Worm (Caenorhabditis elegans): ENCODE measurements around the gene xrn-1.
A peak's percentile ranks its signal among the peaks of the same experiment; 100 is the strongest.

Gene xrn-1

DNA sequence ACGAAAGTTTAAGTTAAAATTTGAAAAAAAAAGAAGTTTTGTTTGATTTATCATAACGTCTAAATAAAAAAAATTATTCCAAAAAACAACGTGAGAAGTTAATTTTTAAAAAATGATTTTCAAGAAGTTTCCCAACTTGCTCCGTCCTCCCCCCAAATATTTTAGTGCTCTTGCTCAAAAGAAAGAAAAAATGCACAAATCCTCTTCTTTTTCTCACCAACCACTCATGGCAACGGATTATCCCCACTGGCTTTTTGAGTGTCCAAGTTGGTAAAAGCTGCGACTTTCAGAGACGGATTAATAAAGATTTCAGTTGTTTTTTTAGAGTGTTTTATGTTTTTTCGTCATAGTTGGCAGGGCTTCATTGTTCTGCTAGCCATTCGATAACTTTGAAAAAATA is 28.8 kb downstream of the xrn-1 start, which contains the start of gene Y39G8C.2:
Gene Y39G8C.2, minus strand, starts transcription at position 101 of the 400 bp plus-strand sequence.
- no peak for TF ChIP-seq lin-29 (GFP tag; IDR thresholded peaks at IDR 0.05)
- TF ChIP-seq D1046.2 (GFP tag; IDR thresholded peaks at IDR 0.05) = no peak
- no peak for TF ChIP-seq ceh-32 (tag; optimal IDR thresholded peaks at IDR 0.05; ENCODE audit: poor library complexity)
- TF ChIP-seq ZK337.2 (GFP tag; IDR thresholded peaks at IDR 0.05) = no peak
- no peak for TF ChIP-seq aha-1 (tag)
- no peak for TF ChIP-seq F10B5.3 (tag; optimal IDR thresholded peaks at IDR 0.05)
- no peak for TF ChIP-seq nhr-10 (tag; optimal IDR thresholded peaks at IDR 0.05)
- no peak for TF ChIP-seq F49E8.2 (tag; optimal IDR thresholded peaks at IDR 0.05; ENCODE audit: borderline replicate concordance)
- no peak for TF ChIP-seq lin-39 (tag; optimal IDR thresholded peaks at IDR 0.05)

DNA sequence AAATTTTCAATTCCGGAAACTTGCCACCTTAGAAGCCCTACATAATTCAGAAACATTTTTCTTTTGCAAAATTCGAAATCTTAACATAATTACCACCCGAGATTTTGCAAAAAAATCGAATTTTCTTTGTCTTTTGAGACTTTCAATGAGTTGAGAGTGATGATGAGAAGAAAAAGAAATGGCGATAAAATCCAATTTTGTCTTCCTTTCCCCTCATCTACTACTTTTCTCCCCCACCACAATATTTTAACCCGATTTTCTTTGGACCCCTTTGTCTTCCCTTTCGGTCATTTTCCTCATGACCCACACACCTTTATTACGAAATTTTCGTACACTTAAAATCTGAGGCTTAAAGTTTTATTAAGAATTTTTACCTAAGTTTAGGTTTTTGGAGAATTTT is 29.6 kb downstream of the xrn-1 start:
- TF ChIP-seq zfp-2 (tag; optimal IDR thresholded peaks at IDR 0.05) (no peak), mep-1 (tag; optimal IDR thresholded peaks at IDR 0.05) (no peak), daf-8 (GFP tag; IDR thresholded peaks at IDR 0.05) (no peak), ceh-20 (GFP tag; IDR thresholded peaks at IDR 0.05) (no peak)

ce11 chrII:14100963-14101362 is 32.3 kb downstream of the xrn-1 start, which contains the start of gene bkip-1:
TSS of gene bkip-1 (plus strand) at chrII:14101263.
- no peak for TF ChIP-seq tra-1 (GFP tag; IDR thresholded peaks at IDR 0.05)
- no peak for TF ChIP-seq dpl-1 (GFP tag; optimal IDR thresholded peaks at IDR 0.05)
- no peak for TF ChIP-seq ZK337.2 (GFP tag; IDR thresholded peaks at IDR 0.05)
- no peak for TF ChIP-seq lin-29 (GFP tag; IDR thresholded peaks at IDR 0.05)
- TF ChIP-seq madf-9 (GFP tag; conservative IDR thresholded peaks at IDR 0.05) = no peak
- TF ChIP-seq dmd-9 (GFP tag; IDR thresholded peaks at IDR 0.05) = no peak

- TF ChIP-seq ceh-62 (tag; optimal IDR thresholded peaks at IDR 0.05) (no peak), unc-62 (GFP tag; optimal IDR thresholded peaks at IDR 0.05 in 1 of 2) (peak in 1 of 2 experiments; percentile 29), unc-62 (tag; optimal IDR thresholded peaks at IDR 0.05) (no peak)
These were observed 33.4 kb downstream of the xrn-1 start for ce11 chrII:14102112-14102511.

DNA sequence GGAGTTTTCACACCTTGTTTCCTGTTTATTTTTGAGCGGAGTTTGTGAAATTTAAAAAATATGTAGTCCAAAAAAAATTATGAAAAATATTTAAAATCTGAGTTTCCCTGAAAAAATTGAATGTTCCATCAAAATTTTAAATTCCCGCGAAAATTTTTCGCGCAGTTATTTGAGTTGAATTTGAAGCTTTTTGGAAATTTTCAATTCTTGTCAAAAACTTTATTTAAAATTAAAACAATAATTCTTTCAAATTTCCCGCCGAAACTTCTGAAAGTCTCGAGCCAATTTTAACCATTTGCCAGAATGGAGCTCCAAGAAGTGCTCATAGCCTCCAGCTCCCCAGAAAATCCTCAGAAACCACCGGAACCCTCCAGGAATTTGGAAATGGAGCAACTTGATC is 35.8 kb downstream of the xrn-1 start, which contains the start of gene gur-4:
Gene gur-4, plus strand, starts transcription at position 301 of the 400 bp plus-strand sequence.
- no peak for TF ChIP-seq unc-62 (GFP tag; optimal IDR thresholded peaks at IDR 0.05 in 1 of 2)
- no peak for TF ChIP-seq unc-62 (tag; optimal IDR thresholded peaks at IDR 0.05)
- TF ChIP-seq nhr-48 (tag; optimal IDR thresholded peaks at IDR 0.05) = no peak
- no peak for TF ChIP-seq php-3 (GFP tag; IDR thresholded peaks at IDR 0.05)

DNA sequence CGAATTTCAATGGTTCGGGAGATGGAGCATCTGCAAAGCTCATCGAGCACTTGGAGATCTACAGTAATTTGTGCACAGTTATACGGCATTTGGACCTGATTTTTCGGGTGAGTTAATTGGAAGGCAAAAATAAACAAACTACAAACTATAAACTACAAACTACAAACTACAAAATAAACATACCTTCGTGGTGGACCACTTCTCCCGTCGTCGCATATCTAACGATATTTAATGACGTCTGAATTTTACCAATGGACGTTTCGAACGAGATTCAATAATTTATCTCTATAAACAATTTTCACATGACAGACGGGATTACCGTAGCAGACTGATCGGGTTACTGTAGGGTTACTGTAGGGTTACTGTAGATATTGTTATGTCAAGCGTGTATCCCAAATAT is 37.5 kb downstream of the xrn-1 start:
- TF ChIP-seq unc-62 (GFP tag; optimal IDR thresholded peaks at IDR 0.05 in 1 of 2) = peak in 1 of 2 experiments; percentile 80
- TF ChIP-seq unc-62 (tag; optimal IDR thresholded peaks at IDR 0.05) = no peak
- no peak for TF ChIP-seq lin-13 (GFP tag; optimal IDR thresholded peaks at IDR 0.05)

DNA sequence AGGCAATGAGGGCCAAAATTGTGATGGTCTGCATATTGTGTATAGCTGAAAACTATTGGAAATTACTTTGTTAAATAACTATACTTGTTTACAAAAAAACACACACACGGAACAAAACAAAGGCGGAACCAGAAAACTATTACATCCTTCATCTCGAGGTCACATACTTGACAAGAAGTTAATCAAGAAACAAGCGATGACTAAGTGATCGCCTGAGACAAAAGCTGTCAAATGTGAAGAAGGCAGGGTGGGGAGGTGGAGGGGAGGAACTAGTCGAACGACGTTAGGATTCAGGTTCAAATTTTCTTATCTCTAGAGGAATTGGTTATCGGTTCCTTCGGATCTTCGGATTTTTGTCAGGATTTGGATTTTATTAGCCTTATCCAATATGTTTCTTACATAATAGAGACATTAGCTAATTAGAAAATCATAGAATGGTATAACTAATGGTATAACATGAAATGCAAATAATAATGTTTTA is 40.5 kb downstream of the xrn-1 start, which contains the start of gene cpg-7:
Gene cpg-7, minus strand, starts transcription at position 51 of the 481 bp plus-strand sequence.
- no peak for TF ChIP-seq F37D6.2 (tag; optimal IDR thresholded peaks at IDR 0.05)
- no peak for TF ChIP-seq nhr-10 (tag; optimal IDR thresholded peaks at IDR 0.05)
- TF ChIP-seq dmd-6 (GFP tag; IDR thresholded peaks at IDR 0.05) = no peak
- TF ChIP-seq nhr-77 (tag; optimal IDR thresholded peaks at IDR 0.05) = no peak
- no peak for TF ChIP-seq mxl-2 (GFP tag; conservative IDR thresholded peaks at IDR 0.05)
- no peak for TF ChIP-seq nhr-6 (tag; optimal IDR thresholded peaks at IDR 0.05)
- TF ChIP-seq mep-1 (tag; optimal IDR thresholded peaks at IDR 0.05) = no peak
- no peak for TF ChIP-seq fkh-10 (GFP tag; optimal IDR thresholded peaks at IDR 0.05)
- no peak for TF ChIP-seq hlh-30 (tag; optimal IDR thresholded peaks at IDR 0.05; ENCODE audit: insufficient read depth)
- no peak for TF ChIP-seq Y105C5A.15 (GFP tag; IDR thresholded peaks at IDR 0.05)
- TF ChIP-seq dmd-8 (GFP tag; IDR thresholded peaks at IDR 0.05) = no peak
- TF ChIP-seq nhr-42 (GFP tag; IDR thresholded peaks at IDR 0.05) = no peak
- TF ChIP-seq ceh-82 (tag; optimal IDR thresholded peaks at IDR 0.05) = no peak
- no peak for TF ChIP-seq tra-1 (GFP tag; IDR thresholded peaks at IDR 0.05)
- TF ChIP-seq ztf-11 (tag; optimal IDR thresholded peaks at IDR 0.05) = no peak
- no peak for TF ChIP-seq lim-7 (GFP tag; IDR thresholded peaks at IDR 0.05)
- no peak for TF ChIP-seq zfp-2 (tag; optimal IDR thresholded peaks at IDR 0.05)
- no peak for TF ChIP-seq nhr-111 (GFP tag; optimal IDR thresholded peaks at IDR 0.05)

Data from whole organism, L4 larva.